Worm (Caenorhabditis elegans) whole organism, midembryonic: Measurements from ENCODE around the gene mdt-20.

ENCODE experiments used
- T22C8.4 ChIP-seq: fragments of 200-800 bp; sonication (Bioruptor generic); IDR thresholded peaks from 2 replicates; pipeline ENCODE4 v1.3.6; 2022; ENCODE audit warnings: missing genetic modification characterization, missing compliant biosample characterization
- cog-1 ChIP-seq: sonication (generic microtip); optimal IDR thresholded peaks from 2 replicates; lab custom pipeline; 2016; ENCODE audit warnings: missing genetic modification characterization, missing compliant biosample characterization
- flt-1 ChIP-seq: fragments of 200-800 bp; sonication (Bioruptor generic); IDR thresholded peaks from 2 replicates; pipeline ENCODE4 v1.3.6; 2022; ENCODE audit warnings: missing genetic modification characterization, missing compliant biosample characterization
- klf-2 ChIP-seq: fragments of 200-800 bp; sonication (Bioruptor generic); conservative IDR thresholded peaks from 2 replicates; pipeline ENCODE4 v1.3.6; 2022; ENCODE audit warnings: missing genetic modification reagents, missing genetic modification characterization, missing compliant biosample characterization
- med-1 ChIP-seq: sonication (generic microtip); optimal IDR thresholded peaks from 2 replicates; lab custom pipeline; 2017; ENCODE audit warnings: missing genetic modification characterization, mild to moderate bottlenecking, missing compliant biosample characterization, antibody characterized with exemption, missing genetic modification reagents; ENCODE audit not compliant: insufficient read depth
- ref-1 ChIP-seq: fragments of 200-800 bp; sonication (Bioruptor generic); conservative IDR thresholded peaks from 2 replicates; pipeline ENCODE4 v1.3.6; 2022; ENCODE audit warnings: missing genetic modification reagents, missing genetic modification characterization, missing compliant biosample characterization
- tab-1 ChIP-seq: fragments of 200-800 bp; sonication (Bioruptor generic); IDR thresholded peaks from 2 replicates; pipeline ENCODE4 v1.3.6; 2022; ENCODE audit warnings: missing genetic modification characterization, missing compliant biosample characterization
- ztf-23 ChIP-seq: fragments of 200-800 bp; sonication (Bioruptor generic); IDR thresholded peaks from 2 replicates; pipeline ENCODE4 v1.3.6; 2022; ENCODE audit warnings: missing genetic modification reagents, missing genetic modification characterization, missing compliant biosample characterization
- ztf-29 ChIP-seq: fragments of 200-800 bp; sonication (Bioruptor generic); IDR thresholded peaks from 2 replicates; pipeline ENCODE4 v1.3.6; 2022; ENCODE audit warnings: missing genetic modification reagents, missing genetic modification characterization, missing compliant biosample characterization

DNA sequence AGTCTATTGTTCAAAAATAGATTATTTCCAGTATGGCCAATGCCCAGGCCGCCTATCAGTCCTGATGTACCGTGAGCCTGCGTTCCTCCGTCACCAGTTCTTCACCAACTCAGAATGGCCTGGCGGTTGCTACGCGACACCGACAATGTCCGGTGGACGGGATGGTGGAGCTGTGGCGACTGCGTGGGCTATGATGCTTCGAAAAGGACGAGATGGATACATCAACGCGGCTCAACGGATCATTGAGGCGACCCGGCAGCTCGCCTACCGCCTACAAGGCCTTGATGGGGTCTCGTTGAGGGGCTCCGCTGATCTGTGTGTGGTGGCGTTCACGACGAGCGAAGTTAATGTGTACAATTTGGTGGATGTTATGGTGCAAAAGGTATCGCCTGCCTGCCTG is 11.9 kb downstream of the mdt-20 start:
- TF ChIP-seq flt-1 (no peak), ref-1 (GFP tag; lab: Robert Waterston, UW) (no peak), ztf-29 (GFP tag; lab: Robert Waterston, UW) (no peak), cog-1 (tag; lab: Kevin White, UChicago) (no peak), ztf-23 (GFP tag; lab: Robert Waterston, UW) (no peak), tab-1 (no peak), med-1 (GFP tag; lab: Kevin White, UChicago) (no peak), klf-2 (GFP tag; lab: Robert Waterston, UW) (no peak), T22C8.4 (no peak)
